Fruit fly (Drosophila melanogaster) whole organism, prepupa: Measurements from ENCODE around the gene Spn.

Experiments used
- Hr4 ChIP-seq: fragments of 200-800 bp; sonication (Bioruptor generic); optimal IDR thresholded peaks from 3 replicates; lab custom pipeline; 2016; ENCODE audit warnings: missing biosample characterization, missing genetic modification characterization
- Met ChIP-seq: fragments of 200-800 bp; sonication (Bioruptor generic); optimal IDR thresholded peaks from 3 replicates; lab custom pipeline; 2016; ENCODE audit warnings: missing biosample characterization, missing genetic modification characterization

dm6 chr3L:2476941-2477340 is 77.2 kb downstream of the Spn start:
- TF ChIP-seq Hr4 (no peak), Met (GFP tag; lab: Kevin White, UChicago) (no peak)
